Fruit fly (Drosophila melanogaster) whole organism, embryonic: ENCODE results near the gene Mgat3.

Experiments used
- Ada2b ChIP-seq: fragments of 200-800 bp; sonication (Bioruptor generic); IDR thresholded peaks from 2 replicates; pipeline ENCODE4 v1.3.6; 2022; ENCODE audit warnings: missing biosample characterization, missing genetic modification characterization
- CG10431 ChIP-seq: fragments of 200-800 bp; sonication (Bioruptor generic); optimal IDR thresholded peaks from 3 replicates; lab custom pipeline; 2018; ENCODE audit warnings: missing biosample characterization, mild to moderate bottlenecking, missing genetic modification characterization
- CG10959 ChIP-seq: fragments of 200-800 bp; sonication (Bioruptor generic); IDR thresholded peaks from 2 replicates; pipeline ENCODE4 v1.3.6; 2022; ENCODE audit warnings: missing biosample characterization, missing genetic modification characterization
- CG10979 ChIP-seq: fragments of 200-800 bp; sonication (Bioruptor generic); optimal IDR thresholded peaks from 2 replicates; lab custom pipeline; 2018; ENCODE audit warnings: missing biosample characterization, mild to moderate bottlenecking, missing genetic modification characterization, moderate library complexity
- CG11093 ChIP-seq: fragments of 200-800 bp; sonication (Bioruptor generic); IDR thresholded peaks from 3 replicates; pipeline ENCODE4 v1.3.6; 2022; ENCODE audit warnings: missing biosample characterization, missing genetic modification characterization
- CG11247 ChIP-seq: fragments of 200-800 bp; sonication (Bioruptor generic); IDR thresholded peaks from 2 replicates; pipeline ENCODE4 v1.3.6; 2022; ENCODE audit warnings: missing biosample characterization, missing genetic modification characterization
- CG11696 ChIP-seq: fragments of 200-800 bp; sonication (Bioruptor generic); IDR thresholded peaks from 2 replicates; pipeline ENCODE4 v1.3.6; 2022; ENCODE audit warnings: missing biosample characterization, missing genetic modification characterization
- CG11723 ChIP-seq: fragments of 200-800 bp; sonication (Bioruptor generic); optimal IDR thresholded peaks from 2 replicates; lab custom pipeline; 2017; ENCODE audit warnings: missing biosample characterization, mild to moderate bottlenecking, missing genetic modification characterization
- CG12104 ChIP-seq: fragments of 200-800 bp; sonication (Bioruptor generic); optimal IDR thresholded peaks from 3 replicates; lab custom pipeline; 2016; ENCODE audit warnings: missing biosample characterization, missing genetic modification characterization
- CG13624 ChIP-seq: fragments of 200-800 bp; sonication (Bioruptor generic); optimal IDR thresholded peaks from 2 replicates; lab custom pipeline; 2016; ENCODE audit warnings: missing biosample characterization, missing genetic modification characterization
- CG17186 ChIP-seq: fragments of 200-800 bp; sonication (Bioruptor generic); optimal IDR thresholded peaks from 3 replicates; lab custom pipeline; 2017; ENCODE audit warnings: missing biosample characterization, missing genetic modification reagents, missing genetic modification characterization
- CG17328 ChIP-seq: fragments of 200-800 bp; sonication (Bioruptor generic); IDR thresholded peaks from 2 replicates; pipeline ENCODE4 v1.3.6; 2022; ENCODE audit warnings: missing biosample characterization, missing genetic modification characterization
- CG17361 ChIP-seq: fragments of 200-800 bp; sonication (Bioruptor generic); IDR thresholded peaks from 3 replicates; pipeline ENCODE4 v1.3.6; 2022; ENCODE audit warnings: missing biosample characterization, missing genetic modification characterization
- CG2116 ChIP-seq: fragments of 200-800 bp; sonication (Bioruptor generic); optimal IDR thresholded peaks from 3 replicates; lab custom pipeline; 2018; ENCODE audit warnings: missing biosample characterization, mild to moderate bottlenecking, missing genetic modification characterization
- CG32767 ChIP-seq: fragments of 200-800 bp; sonication (Bioruptor generic); IDR thresholded peaks from 2 replicates; pipeline ENCODE4 v1.3.6; 2022; ENCODE audit warnings: missing biosample characterization, missing genetic modification characterization
- CG34376 ChIP-seq: fragments of 200-800 bp; sonication (Bioruptor generic); optimal IDR thresholded peaks from 2 replicates; lab custom pipeline; 2018; ENCODE audit warnings: missing biosample characterization, mild to moderate bottlenecking, missing genetic modification characterization
- CG4730 ChIP-seq: fragments of 200-800 bp; sonication (Bioruptor generic); IDR thresholded peaks from 2 replicates; pipeline ENCODE4 v1.3.6; 2022; ENCODE audit warnings: missing biosample characterization, missing genetic modification characterization
- CG5245 ChIP-seq: fragments of 200-800 bp; sonication (Bioruptor generic); optimal IDR thresholded peaks from 3 replicates; lab custom pipeline; 2016; ENCODE audit warnings: missing biosample characterization, missing genetic modification characterization
- CG5953 ChIP-seq: fragments of 200-800 bp; sonication (Bioruptor generic); IDR thresholded peaks from 2 replicates; pipeline ENCODE4 v1.3.6; 2022; ENCODE audit warnings: missing biosample characterization, missing genetic modification characterization
- CG6272 ChIP-seq: fragments of 200-800 bp; sonication (Bioruptor generic); IDR thresholded peaks from 2 replicates; pipeline ENCODE4 v1.3.6; 2022; ENCODE audit warnings: missing biosample characterization, missing genetic modification characterization
- CG7987 ChIP-seq: fragments of 200-800 bp; sonication (Bioruptor generic); optimal IDR thresholded peaks from 2 replicates; lab custom pipeline; 2018; ENCODE audit warnings: missing biosample characterization, mild to moderate bottlenecking, missing genetic modification characterization, moderate library complexity
- CG9437 ChIP-seq: fragments of 200-800 bp; sonication (Bioruptor generic); optimal IDR thresholded peaks from 2 replicates; lab custom pipeline; 2018; ENCODE audit warnings: missing biosample characterization, mild to moderate bottlenecking, missing genetic modification characterization
- CkIIα-i1 ChIP-seq: fragments of 200-800 bp; sonication (Bioruptor generic); IDR thresholded peaks from 2 replicates; pipeline ENCODE4 v1.3.6; 2022; ENCODE audit warnings: missing biosample characterization, missing genetic modification characterization
- E2f1 ChIP-seq: fragments of 200-800 bp; sonication (Bioruptor generic); IDR thresholded peaks from 2 replicates; pipeline ENCODE4 v1.3.6; 2022; ENCODE audit warnings: missing biosample characterization, missing genetic modification characterization
- Eip74EF ChIP-seq, 2 experiments: fragments of 200-800 bp in 1 of 2; fragments of >200 bp in 1 of 2; sonication (Bioruptor generic) in 1 of 2; optimal IDR thresholded peaks; 2 replicates each; lab custom pipeline; 2017 to 2019; ENCODE audit warnings: missing biosample characterization in 2 of 2, missing genetic modification characterization in 2 of 2, mild to moderate bottlenecking in 1 of 2, moderate library complexity in 1 of 2
- GATAe ChIP-seq: fragments of 200-800 bp; sonication (Bioruptor generic); conservative IDR thresholded peaks from 2 replicates; pipeline ENCODE4 v1.3.6; 2022; ENCODE audit warnings: missing biosample characterization, missing genetic modification characterization
- Lhr ChIP-seq: fragments of 200-800 bp; sonication (Bioruptor generic); optimal IDR thresholded peaks from 3 replicates; lab custom pipeline; 2017; ENCODE audit warnings: mild to moderate bottlenecking, missing biosample characterization, missing genetic modification reagents, missing genetic modification characterization
- MESR4 ChIP-seq: fragments of 200-800 bp; sonication (Bioruptor generic); optimal IDR thresholded peaks from 2 replicates; lab custom pipeline; 2018; ENCODE audit warnings: missing biosample characterization, mild to moderate bottlenecking, missing genetic modification characterization, moderate library complexity
- Mad ChIP-seq: fragments of 200-800 bp; sonication (Bioruptor generic); optimal IDR thresholded peaks from 2 replicates; lab custom pipeline; 2016; ENCODE audit warnings: missing biosample characterization, missing genetic modification characterization
- NK7.1 ChIP-seq: fragments of 200-800 bp; sonication (Bioruptor generic); optimal IDR thresholded peaks from 3 replicates; lab custom pipeline; 2016; ENCODE audit warnings: missing biosample characterization, missing genetic modification characterization
- Nf-YB ChIP-seq: fragments of 200-800 bp; sonication (Bioruptor generic); optimal IDR thresholded peaks from 3 replicates; lab custom pipeline; 2019; ENCODE audit warnings: missing biosample characterization, mild to moderate bottlenecking, missing genetic modification characterization, moderate library complexity
- Scr ChIP-seq: fragments of 200-800 bp; sonication (Bioruptor generic); IDR thresholded peaks from 2 replicates; pipeline ENCODE4 v1.3.6; 2022; ENCODE audit warnings: missing biosample characterization, missing genetic modification characterization; ENCODE audit not compliant: partially characterized antibody
- Sin3A ChIP-seq: fragments of >200 bp; optimal IDR thresholded peaks from 2 replicates; lab custom pipeline; 2018
- amos ChIP-seq: fragments of 200-800 bp; sonication (Bioruptor generic); IDR thresholded peaks from 2 replicates; pipeline ENCODE4 v1.3.6; 2022; ENCODE audit warnings: missing biosample characterization, missing genetic modification characterization; ENCODE audit not compliant: partially characterized antibody
- en ChIP-seq: fragments of 200-800 bp; sonication (Bioruptor generic); optimal IDR thresholded peaks from 2 replicates; lab custom pipeline; 2016; ENCODE audit warnings: missing biosample characterization, missing genetic modification characterization
- gsb-n ChIP-seq: fragments of 200-800 bp; sonication (Bioruptor generic); optimal IDR thresholded peaks from 3 replicates; lab custom pipeline; 2018; ENCODE audit warnings: missing biosample characterization, mild to moderate bottlenecking, missing genetic modification characterization
- h ChIP-seq: fragments of >200 bp; optimal IDR thresholded peaks from 2 replicates; lab custom pipeline; 2017
- inv ChIP-seq: fragments of 200-800 bp; sonication (Bioruptor generic); IDR thresholded peaks from 2 replicates; pipeline ENCODE4 v1.3.6; 2022; ENCODE audit warnings: missing biosample characterization, missing genetic modification characterization; ENCODE audit not compliant: partially characterized antibody
- kah ChIP-seq: fragments of 200-800 bp; sonication (Bioruptor generic); optimal IDR thresholded peaks from 2 replicates; lab custom pipeline; 2018; ENCODE audit warnings: missing biosample characterization, mild to moderate bottlenecking, missing genetic modification characterization
- ken ChIP-seq: fragments of 200-800 bp; sonication (Bioruptor generic); IDR thresholded peaks from 3 replicates; pipeline ENCODE4 v1.3.6; 2022; ENCODE audit warnings: missing biosample characterization, missing genetic modification characterization
- klu ChIP-seq: fragments of 200-800 bp; sonication (Bioruptor generic); IDR thresholded peaks from 2 replicates; pipeline ENCODE4 v1.3.6; 2022; ENCODE audit warnings: missing biosample characterization, missing genetic modification characterization
- p53 ChIP-seq: fragments of 200-800 bp; sonication (Bioruptor generic); optimal IDR thresholded peaks from 2 replicates; lab custom pipeline; 2016; ENCODE audit warnings: missing biosample characterization, missing genetic modification characterization
- pum ChIP-seq: fragments of 200-800 bp; sonication (Bioruptor generic); optimal IDR thresholded peaks from 2 replicates; lab custom pipeline; 2016; ENCODE audit warnings: missing biosample characterization, missing genetic modification characterization
- ro ChIP-seq: fragments of 200-800 bp; sonication (Bioruptor generic); IDR thresholded peaks from 2 replicates; pipeline ENCODE4 v1.3.6; 2022; ENCODE audit warnings: missing biosample characterization, missing genetic modification characterization
- sc ChIP-seq, 3 experiments: fragments of >200 bp in 2 of 3; fragments of 200-800 bp in 1 of 3; sonication (Bioruptor generic) in 1 of 3; optimal IDR thresholded peaks; 2 replicates in 2 of 3; 3 replicates in 1 of 3; lab custom pipeline; 2017; ENCODE audit warnings: mild to moderate bottlenecking in 1 of 3, missing biosample characterization in 1 of 3, missing genetic modification characterization in 1 of 3, missing genetic modification reagents in 1 of 3
- sima ChIP-seq: fragments of 200-800 bp; sonication (Bioruptor generic); optimal IDR thresholded peaks from 2 replicates; lab custom pipeline; 2016; ENCODE audit warnings: missing biosample characterization, missing genetic modification characterization
- sob ChIP-seq: fragments of 200-800 bp; sonication (Bioruptor generic); IDR thresholded peaks from 2 replicates; pipeline ENCODE4 v1.3.6; 2022; ENCODE audit warnings: missing biosample characterization, missing genetic modification characterization
- tap ChIP-seq: fragments of 200-800 bp; optimal IDR thresholded peaks from 3 replicates; lab custom pipeline; 2019; ENCODE audit warnings: missing biosample characterization, mild to moderate bottlenecking, missing genetic modification characterization, moderate library complexity
- tin ChIP-seq: fragments of 200-800 bp; sonication (Bioruptor generic); optimal IDR thresholded peaks from 3 replicates; lab custom pipeline; 2016; ENCODE audit warnings: missing biosample characterization, missing genetic modification characterization
- vvl ChIP-seq: fragments of 200-800 bp; sonication (Bioruptor generic); IDR thresholded peaks from 2 replicates; pipeline ENCODE4 v1.3.6; 2022; ENCODE audit warnings: missing biosample characterization, missing genetic modification characterization
- wek ChIP-seq: fragments of 200-800 bp; sonication (Bioruptor generic); optimal IDR thresholded peaks from 3 replicates; lab custom pipeline; 2018; ENCODE audit warnings: missing biosample characterization, mild to moderate bottlenecking, missing genetic modification characterization, moderate library complexity

Gene Mgat3

DNA sequence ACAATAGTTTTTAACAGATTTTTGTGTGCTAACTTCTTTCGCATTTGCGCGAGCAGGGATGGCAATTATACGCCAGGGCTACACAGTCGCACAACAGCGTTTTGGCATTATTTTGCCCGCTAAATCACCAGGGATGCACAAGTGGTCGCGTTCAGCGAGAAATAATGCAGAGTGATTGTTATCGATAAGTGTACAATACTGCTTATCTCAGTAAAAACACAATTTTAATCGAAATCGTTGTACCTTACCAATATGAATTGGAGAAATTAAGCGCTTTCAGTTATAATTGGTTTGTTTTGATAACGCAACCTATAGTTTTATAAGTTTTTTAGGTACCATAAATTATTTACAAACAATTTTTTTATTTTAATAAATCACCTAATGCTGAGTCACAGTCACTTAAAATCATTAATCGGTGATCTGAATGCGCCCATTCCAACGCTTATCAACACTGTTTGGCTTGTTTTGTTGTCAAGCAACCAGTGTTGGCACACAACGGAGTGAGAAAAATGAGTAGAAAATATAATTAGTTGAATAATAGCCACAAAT is 5.6 kb downstream of the Mgat3 start, which contains the start of the genes Sfmbt and CG5439 (continued):
- TF ChIP-seq CG32767 (GFP tag; lab: Robert Waterston, UW) (no peak), CG17328 (GFP tag; lab: Robert Waterston, UW) (no peak), CG2116 (GFP tag; lab: Kevin White, UChicago) (peak; percentile 89), CG6272 (GFP tag; lab: Robert Waterston, UW) (peak; percentile 77), CG11247 (GFP tag; lab: Robert Waterston, UW) (peak; percentile 61), Ada2b (no peak), Scr (GFP tag; lab: Robert Waterston, UW) (peak; percentile 53; the same call in 1 of the 2 replicates), pum (GFP tag; lab: Kevin White, UChicago) (peak; percentile 79), CG7987 (GFP tag; lab: Kevin White, UChicago) (peak; percentile 15), Lhr (GFP tag; lab: Kevin White, UChicago) (peak; percentile 69), h (lab: Kevin White, UChicago) (no peak), CG5245 (GFP tag; lab: Kevin White, UChicago) (peak; percentile 55), GATAe (GFP tag; lab: Robert Waterston, UW) (peak; percentile 22; the same call in 1 of the 2 replicates), wek (GFP tag; lab: Kevin White, UChicago) (no peak), CG10959 (GFP tag; lab: Robert Waterston, UW) (0 out of 2 replicates have a peak, but pooled peaks have one; percentile 11), E2f1 (GFP tag; lab: Robert Waterston, UW) (peak; percentile 61), amos (GFP tag; lab: Robert Waterston, UW) (peak; percentile 53), ro (no peak), NK7.1 (GFP tag; lab: Kevin White, UChicago) (peak; percentile 52), inv (peak; percentile 23; the same call in 1 of the 2 replicates), Mad (peak; percentile 44), CG11696 (GFP tag; lab: Robert Waterston, UW) (no peak), Eip74EF (GFP tag; optimal IDR thresholded peaks at IDR 0.05; lab: Kevin White, UChicago) (no peak), en (GFP tag; lab: Kevin White, UChicago) (peak; percentile 63), CG17186 (GFP tag; lab: Kevin White, UChicago) (peak; percentile 90), klu (peak; percentile 65; the same call in 1 of the 2 replicates), CkIIα-i1 (GFP tag; lab: Robert Waterston, UW) (no peak), p53 (GFP tag; lab: Kevin White, UChicago) (peak; percentile 65), tin (GFP tag; lab: Kevin White, UChicago) (peak; percentile 77), CG34376 (GFP tag; lab: Kevin White, UChicago) (peak; percentile 74), vvl (GFP tag; lab: Robert Waterston, UW) (peak; percentile 31; the same call in 1 of the 2 replicates), gsb-n (no peak), CG10431 (GFP tag; lab: Kevin White, UChicago) (no peak), CG4730 (GFP tag; lab: Robert Waterston, UW) (no peak), CG17361 (no peak; the same call in 1 of the 3 replicates), ken (GFP tag; lab: Robert Waterston, UW) (peak; percentile 42; the same call in 1 of the 3 replicates), CG11093 (GFP tag; lab: Robert Waterston, UW) (peak; percentile 43; the same call in 1 of the 3 replicates), sima (no peak), kah (GFP tag; lab: Kevin White, UChicago) (no peak), sc (optimal IDR thresholded peaks at IDR 0.05; lab: Kevin White, UChicago) (no peak), sc (GFP tag; optimal IDR thresholded peaks at IDR 0.05; lab: Kevin White, UChicago) (no peak), CG5953 (no peak), CG10979 (peak; percentile 62), CG11723 (GFP tag; lab: Kevin White, UChicago) (no peak), CG9437 (peak; percentile 29), Nf-YB (GFP tag; lab: Kevin White, UChicago) (peak; percentile 21), sob (GFP tag; lab: Robert Waterston, UW) (peak; percentile 81), CG12104 (GFP tag; lab: Kevin White, UChicago) (peak; percentile 69), MESR4 (GFP tag; lab: Kevin White, UChicago) (no peak), CG13624 (GFP tag; lab: Kevin White, UChicago) (peak; percentile 82), Sin3A (lab: Kevin White, UChicago) (peak; percentile 96), tap (tag; lab: Kevin White, UChicago) (no peak)
